Worm (Caenorhabditis elegans): ENCODE results near the gene H23N18.6.

DNA sequence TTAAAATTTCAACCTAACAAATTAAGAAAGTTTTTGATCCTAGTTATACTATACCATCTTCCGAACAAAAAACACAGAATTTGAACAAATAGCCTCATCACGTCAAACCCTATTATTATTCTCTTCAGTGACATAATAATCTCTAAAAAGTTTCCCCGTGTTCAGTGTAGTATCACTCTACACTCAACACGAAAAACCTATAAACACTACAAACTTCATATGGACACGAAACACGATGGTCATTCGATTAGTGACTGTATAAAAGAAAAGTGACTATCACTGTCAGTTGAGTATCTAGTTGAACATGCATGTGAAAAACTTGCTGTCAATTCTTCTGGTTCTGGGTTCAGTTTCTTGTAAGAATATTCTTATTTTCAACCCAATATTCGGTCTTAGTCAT lies 11.2 kb downstream of the H23N18.6 start, which contains the start of gene ugt-8:
- TF ChIP-seq lir-3 (tag; optimal IDR thresholded peaks at IDR 0.05; ENCODE audit: poor library complexity) (no peak), nhr-28 (tag; optimal IDR thresholded peaks at IDR 0.05) (no peak), fkh-4 (tag; optimal IDR thresholded peaks at IDR 0.05; ENCODE audit: borderline replicate concordance) (no peak), snpc-4 (tag; optimal IDR thresholded peaks at IDR 0.05) (no peak), elt-2 (tag; optimal IDR thresholded peaks at IDR 0.05) (no peak), nhr-90 (tag; optimal IDR thresholded peaks at IDR 0.05; ENCODE audit: poor library complexity) (no peak), fkh-8 (tag; optimal IDR thresholded peaks at IDR 0.05) (no peak), Y116A8C.19 (tag; optimal IDR thresholded peaks at IDR 0.05; ENCODE audit: borderline replicate concordance) (no peak)
